Fruit fly (Drosophila melanogaster): ENCODE data around the gene SdhBL.
A peak's percentile ranks its signal among the peaks of the same experiment; 100 is the strongest.

Gene SdhBL

dm6 chrX:18869489-18870132 is 24.6 kb upstream of the SdhBL start (continued):
- TF ChIP-seq Side (GFP tag; optimal IDR thresholded peaks at IDR 0.05) (peak; percentile 26), klu (GFP tag; IDR thresholded peaks at IDR 0.05) (no peak), gcm2 (GFP tag; optimal IDR thresholded peaks at IDR 0.05) (no peak), sim (GFP tag; IDR thresholded peaks at IDR 0.05) (no peak), lov (optimal IDR thresholded peaks at IDR 0.05) (no peak), lov (GFP tag; IDR thresholded peaks at IDR 0.05) (no peak), Dek (tag; optimal IDR thresholded peaks at IDR 0.05) (peak; percentile 33), Rx (GFP tag; IDR thresholded peaks at IDR 0.05) (peak; percentile 23; the same call in 1 of the 2 replicates), nom (GFP tag; optimal IDR thresholded peaks at IDR 0.05) (peak; percentile 45), Opbp (GFP tag; IDR thresholded peaks at IDR 0.05; ENCODE audit: partially characterized antibody) (no peak), bowl (GFP tag; IDR thresholded peaks at IDR 0.05) (no peak), wdn (GFP tag; IDR thresholded peaks at IDR 0.05) (0 out of 2 replicates have a peak, but pooled peaks have one; percentile 25), ems (GFP tag; optimal IDR thresholded peaks at IDR 0.05) (peak; percentile 24), pnt (GFP tag; optimal IDR thresholded peaks at IDR 0.05) (peak; percentile 39), H2.0 (GFP tag; IDR thresholded peaks at IDR 0.05) (peak; percentile 43), CG4424 (GFP tag; optimal IDR thresholded peaks at IDR 0.05) (peak; percentile 19), Fer3 (tag; optimal IDR thresholded peaks at IDR 0.05) (peak; percentile 55), jing (GFP tag; optimal IDR thresholded peaks at IDR 0.05) (no peak), inv (GFP tag; IDR thresholded peaks at IDR 0.05; ENCODE audit: partially characterized antibody) (no peak), gro (GFP tag; optimal IDR thresholded peaks at IDR 0.05) (peak; percentile 5), GATAe (GFP tag; conservative IDR thresholded peaks at IDR 0.05) (no peak), vnd (GFP tag; IDR thresholded peaks at IDR 0.05; ENCODE audit: partially characterized antibody) (no peak), CG9727 (GFP tag; optimal IDR thresholded peaks at IDR 0.05) (peak; percentile 58), CG6654 (GFP tag; optimal IDR thresholded peaks at IDR 0.05) (peak; percentile 14), CG9215 (GFP tag; IDR thresholded peaks at IDR 0.05) (peak; percentile 27; the same call in 1 of the 2 replicates), CG18476 (GFP tag; optimal IDR thresholded peaks at IDR 0.05) (no peak), CG12391 (tag; optimal IDR thresholded peaks at IDR 0.05) (peak; percentile 33), CoRest (tag; optimal IDR thresholded peaks at IDR 0.05) (peak; percentile 39), tna (GFP tag; IDR thresholded peaks at IDR 0.05; ENCODE audit: partially characterized antibody) (no peak), ara (GFP tag; IDR thresholded peaks at IDR 0.05) (peak; percentile 61; the same call in 1 of the 2 replicates), B-H2 (GFP tag; optimal IDR thresholded peaks at IDR 0.05) (no peak), en (GFP tag; optimal IDR thresholded peaks at IDR 0.05) (peak; percentile 20), CG1603 (tag; optimal IDR thresholded peaks at IDR 0.05) (no peak), Hmx (GFP tag; optimal IDR thresholded peaks at IDR 0.05) (no peak), NFAT (GFP tag; IDR thresholded peaks at IDR 0.05) (peak; percentile 39; the same call in 1 of the 2 replicates), toy (GFP tag; IDR thresholded peaks at IDR 0.05) (no peak), al (GFP tag; IDR thresholded peaks at IDR 0.05) (no peak), ind (GFP tag; optimal IDR thresholded peaks at IDR 0.05) (peak; percentile 68), stc (GFP tag; IDR thresholded peaks at IDR 0.05) (0 out of 2 replicates have a peak, but pooled peaks have one; percentile 44), Xrp1 (GFP tag; IDR thresholded peaks at IDR 0.05) (peak; percentile 75), CG17385 (GFP tag; optimal IDR thresholded peaks at IDR 0.05) (no peak), CG6683 (GFP tag; optimal IDR thresholded peaks at IDR 0.05) (no peak), CG3995 (GFP tag; optimal IDR thresholded peaks at IDR 0.05) (no peak), Asciz (GFP tag; optimal IDR thresholded peaks at IDR 0.05) (peak; percentile 22), Ptx1 (GFP tag; IDR thresholded peaks at IDR 0.05) (peak; percentile 65), yki (optimal IDR thresholded peaks at IDR 0.05) (no peak), bcd (GFP tag; optimal IDR thresholded peaks at IDR 0.05) (peak; percentile 52), CG11695 (GFP tag; IDR thresholded peaks at IDR 0.05) (peak; percentile 68), ci (GFP tag; IDR thresholded peaks at IDR 0.05) (peak; percentile 65; the same call in 1 of the 3 replicates), Fer1 (GFP tag; optimal IDR thresholded peaks at IDR 0.05) (peak; percentile 27), mam (GFP tag; optimal IDR thresholded peaks at IDR 0.05) (peak; percentile 46)

All from whole organism, embryonic.